Fruit fly (Drosophila melanogaster) whole organism, embryonic: ENCODE measurements around the gene odd.

ENCODE experiments used
- CG10321 ChIP-seq: fragments of 200-800 bp; sonication (Bioruptor generic); IDR thresholded peaks from 2 replicates; pipeline ENCODE4 v1.3.6; 2022; ENCODE audit warnings: missing biosample characterization, missing genetic modification characterization
- CG10431 ChIP-seq: fragments of 200-800 bp; sonication (Bioruptor generic); optimal IDR thresholded peaks from 3 replicates; lab custom pipeline; 2018; ENCODE audit warnings: missing biosample characterization, mild to moderate bottlenecking, missing genetic modification characterization
- CG12219 ChIP-seq: fragments of 200-800 bp; sonication (Bioruptor generic); optimal IDR thresholded peaks from 3 replicates; lab custom pipeline; 2018; ENCODE audit warnings: missing biosample characterization, mild to moderate bottlenecking, missing genetic modification characterization
- CG12236 ChIP-seq: fragments of 200-800 bp; sonication (Bioruptor generic); optimal IDR thresholded peaks from 2 replicates; lab custom pipeline; 2016; ENCODE audit warnings: missing biosample characterization, missing genetic modification characterization
- CG1233 ChIP-seq: fragments of 200-800 bp; sonication (Bioruptor generic); optimal IDR thresholded peaks from 4 replicates; lab custom pipeline; 2018; ENCODE audit warnings: missing biosample characterization, mild to moderate bottlenecking, missing genetic modification characterization
- CG12769 ChIP-seq: fragments of 200-800 bp; sonication (Bioruptor generic); optimal IDR thresholded peaks from 2 replicates; lab custom pipeline; 2019; ENCODE audit warnings: missing biosample characterization, mild to moderate bottlenecking, missing genetic modification characterization, moderate library complexity
- CG14965 ChIP-seq: fragments of 200-800 bp; sonication (Bioruptor generic); optimal IDR thresholded peaks from 2 replicates; lab custom pipeline; 2016; ENCODE audit warnings: missing biosample characterization, missing genetic modification characterization, borderline replicate concordance
- CG15269 ChIP-seq: fragments of 200-800 bp; sonication (Bioruptor generic); optimal IDR thresholded peaks from 2 replicates; lab custom pipeline; 2018; ENCODE audit warnings: missing biosample characterization, mild to moderate bottlenecking, missing genetic modification characterization, moderate library complexity
- CG17186 ChIP-seq: fragments of 200-800 bp; sonication (Bioruptor generic); optimal IDR thresholded peaks from 3 replicates; lab custom pipeline; 2017; ENCODE audit warnings: missing biosample characterization, missing genetic modification reagents, missing genetic modification characterization
- CG17328 ChIP-seq: fragments of 200-800 bp; sonication (Bioruptor generic); IDR thresholded peaks from 2 replicates; pipeline ENCODE4 v1.3.6; 2022; ENCODE audit warnings: missing biosample characterization, missing genetic modification characterization
- CG30020 ChIP-seq: fragments of 200-800 bp; optimal IDR thresholded peaks from 2 replicates; lab custom pipeline; 2019; ENCODE audit warnings: missing biosample characterization, mild to moderate bottlenecking, missing genetic modification characterization, moderate library complexity
- CG3281 ChIP-seq: fragments of 200-800 bp; sonication (Bioruptor generic); optimal IDR thresholded peaks from 3 replicates; lab custom pipeline; 2017; ENCODE audit warnings: missing biosample characterization, mild to moderate bottlenecking, missing genetic modification characterization
- CG3407 ChIP-seq: fragments of 200-800 bp; sonication (Bioruptor generic); optimal IDR thresholded peaks from 2 replicates; lab custom pipeline; 2018; ENCODE audit warnings: missing biosample characterization, mild to moderate bottlenecking, missing genetic modification characterization
- CG4360 ChIP-seq: fragments of 200-800 bp; sonication (Bioruptor generic); IDR thresholded peaks from 2 replicates; pipeline ENCODE4 v1.3.6; 2022; ENCODE audit warnings: missing biosample characterization, missing genetic modification characterization
- CG6689 ChIP-seq: fragments of 200-800 bp; sonication (Bioruptor generic); IDR thresholded peaks from 2 replicates; pipeline ENCODE4 v1.3.6; 2022; ENCODE audit warnings: missing biosample characterization, missing genetic modification characterization
- CG7786 ChIP-seq: fragments of 200-800 bp; sonication (Bioruptor generic); optimal IDR thresholded peaks from 2 replicates; lab custom pipeline; 2016; ENCODE audit warnings: missing biosample characterization, missing genetic modification characterization
- CG8478 ChIP-seq: fragments of >200 bp; optimal IDR thresholded peaks from 2 replicates; lab custom pipeline; 2018
- CG9437 ChIP-seq: fragments of 200-800 bp; sonication (Bioruptor generic); optimal IDR thresholded peaks from 2 replicates; lab custom pipeline; 2018; ENCODE audit warnings: missing biosample characterization, mild to moderate bottlenecking, missing genetic modification characterization
- CG9876 ChIP-seq: fragments of 200-800 bp; sonication (Bioruptor generic); optimal IDR thresholded peaks from 2 replicates; lab custom pipeline; 2016; ENCODE audit warnings: missing biosample characterization, missing genetic modification characterization
- CrebB ChIP-seq: fragments of 200-800 bp; sonication (Bioruptor generic); optimal IDR thresholded peaks from 3 replicates; lab custom pipeline; 2018; ENCODE audit warnings: missing biosample characterization, mild to moderate bottlenecking, missing genetic modification characterization
- Dref ChIP-seq: fragments of 200-800 bp; sonication (Bioruptor generic); IDR thresholded peaks from 2 replicates; pipeline ENCODE4 v1.3.6; 2022; ENCODE audit warnings: missing biosample characterization, missing genetic modification characterization
- Drgx ChIP-seq: fragments of 200-800 bp; sonication (Bioruptor generic); IDR thresholded peaks from 2 replicates; pipeline ENCODE4 v1.3.6; 2022; ENCODE audit warnings: missing biosample characterization, missing genetic modification characterization
- E2f2 ChIP-seq: fragments of 200-800 bp; sonication (Bioruptor generic); IDR thresholded peaks from 2 replicates; pipeline ENCODE4 v1.3.6; 2022; ENCODE audit warnings: missing biosample characterization, missing genetic modification characterization
- Elba2 ChIP-seq: fragments of 200-800 bp; sonication (Bioruptor generic); optimal IDR thresholded peaks from 3 replicates; lab custom pipeline; 2016; ENCODE audit warnings: missing biosample characterization, missing genetic modification characterization
- Ets65A ChIP-seq: fragments of 200-800 bp; sonication (Bioruptor generic); peaks from one replicate; lab custom pipeline; 2016; ENCODE audit warnings: missing biosample characterization, missing genetic modification characterization
- Hr78 ChIP-seq, 2 experiments: fragments of 200-800 bp in 1 of 2; fragments of >200 bp in 1 of 2; sonication (Bioruptor generic) in 1 of 2; optimal IDR thresholded peaks; 2 replicates each; lab custom pipeline; 2017 to 2019; ENCODE audit warnings: missing biosample characterization in 2 of 2, missing genetic modification characterization in 2 of 2, mild to moderate bottlenecking in 1 of 2, moderate library complexity in 1 of 2
- MESR4 ChIP-seq: fragments of 200-800 bp; sonication (Bioruptor generic); optimal IDR thresholded peaks from 2 replicates; lab custom pipeline; 2018; ENCODE audit warnings: missing biosample characterization, mild to moderate bottlenecking, missing genetic modification characterization, moderate library complexity
- Mes4 ChIP-seq: fragments of 200-800 bp; sonication (Bioruptor generic); optimal IDR thresholded peaks from 2 replicates; lab custom pipeline; 2016; ENCODE audit warnings: missing biosample characterization, missing genetic modification characterization
- Pdp1 ChIP-seq, 2 experiments: fragments of 200-800 bp; sonication (Bioruptor generic); optimal IDR thresholded peaks; 3 replicates each; lab custom pipeline; 2016; ENCODE audit warnings: missing biosample characterization in 2 of 2, missing genetic modification characterization in 2 of 2, mild to moderate bottlenecking in 1 of 2, moderate library complexity in 1 of 2
- Rfx ChIP-seq: fragments of 200-800 bp; sonication (Bioruptor generic); IDR thresholded peaks from 2 replicates; pipeline ENCODE4 v1.3.6; 2022; ENCODE audit warnings: missing biosample characterization, missing genetic modification characterization
- Xrp1 ChIP-seq: fragments of 200-800 bp; sonication (Bioruptor generic); IDR thresholded peaks from 2 replicates; pipeline ENCODE4 v1.3.6; 2022; ENCODE audit warnings: missing biosample characterization, missing genetic modification characterization
- ac ChIP-seq: fragments of 200-800 bp; sonication (Bioruptor generic); optimal IDR thresholded peaks from 3 replicates; lab custom pipeline; 2017; ENCODE audit warnings: missing biosample characterization, mild to moderate bottlenecking, missing genetic modification characterization
- bsh ChIP-seq, 2 experiments: fragments of 200-800 bp; sonication (Bioruptor generic); optimal IDR thresholded peaks; 2 replicates each; lab custom pipeline; 2017 to 2018; ENCODE audit warnings: mild to moderate bottlenecking in 2 of 2, missing biosample characterization in 2 of 2, missing genetic modification characterization in 2 of 2, moderate library complexity in 1 of 2
- chinmo ChIP-seq: fragments of 200-800 bp; sonication (Bioruptor generic); IDR thresholded peaks from 4 replicates; pipeline ENCODE4 v1.3.6; 2022; ENCODE audit warnings: missing biosample characterization, missing genetic modification characterization; ENCODE audit not compliant: partially characterized antibody
- chn ChIP-seq: fragments of 200-800 bp; sonication (Bioruptor generic); optimal IDR thresholded peaks from 2 replicates; lab custom pipeline; 2016; ENCODE audit warnings: missing biosample characterization, missing genetic modification characterization
- hb ChIP-seq: fragments of 200-800 bp; sonication (Bioruptor generic); IDR thresholded peaks from 3 replicates; pipeline ENCODE4 v1.3.6; 2022; ENCODE audit warnings: missing biosample characterization, missing genetic modification characterization; ENCODE audit not compliant: partially characterized antibody
- hbn ChIP-seq: fragments of 200-800 bp; sonication (Bioruptor generic); IDR thresholded peaks from 2 replicates; pipeline ENCODE4 v1.3.6; 2022; ENCODE audit warnings: missing biosample characterization, missing genetic modification characterization; ENCODE audit not compliant: partially characterized antibody
- maf-S ChIP-seq: fragments of 200-800 bp; sonication (Bioruptor generic); optimal IDR thresholded peaks from 2 replicates; lab custom pipeline; 2016; ENCODE audit warnings: missing biosample characterization, missing genetic modification characterization
- mirr ChIP-seq: fragments of 200-800 bp; sonication (Bioruptor generic); optimal IDR thresholded peaks from 3 replicates; lab custom pipeline; 2018; ENCODE audit warnings: missing biosample characterization, mild to moderate bottlenecking, missing genetic modification characterization
- nau ChIP-seq: fragments of 200-800 bp; sonication (Bioruptor generic); optimal IDR thresholded peaks from 3 replicates; lab custom pipeline; 2017; ENCODE audit warnings: missing biosample characterization, mild to moderate bottlenecking, missing genetic modification characterization, missing genetic modification reagents
- nom ChIP-seq: fragments of 200-800 bp; sonication (Bioruptor generic); optimal IDR thresholded peaks from 2 replicates; lab custom pipeline; 2017; ENCODE audit warnings: missing biosample characterization, missing genetic modification characterization, mild to moderate bottlenecking, moderate library complexity, missing genetic modification reagents
- odd ChIP-seq: fragments of 200-800 bp; sonication (Bioruptor generic); optimal IDR thresholded peaks from 2 replicates; lab custom pipeline; 2017; ENCODE audit warnings: missing biosample characterization, mild to moderate bottlenecking, missing genetic modification characterization
- prd ChIP-seq, 3 experiments: fragments of >200 bp in 2 of 3; fragments of 200-800 bp in 1 of 3; sonication (Bioruptor generic) in 1 of 3; optimal IDR thresholded peaks in 2 of 3; IDR thresholded peaks in 1 of 3; 2 replicates in 2 of 3; 3 replicates in 1 of 3; pipeline versions ENCODE4 v1.3.6 to Lab custom; 2017 to 2022; ENCODE audit warnings: missing biosample characterization in 1 of 3, missing genetic modification characterization in 1 of 3
- rib ChIP-seq: fragments of 200-800 bp; sonication (Bioruptor generic); IDR thresholded peaks from 2 replicates; pipeline ENCODE4 v1.3.6; 2022; ENCODE audit warnings: missing biosample characterization, missing genetic modification characterization
- salm ChIP-seq: fragments of 200-800 bp; sonication (Bioruptor generic); optimal IDR thresholded peaks from 2 replicates; lab custom pipeline; 2018; ENCODE audit warnings: missing biosample characterization, mild to moderate bottlenecking, missing genetic modification characterization
- so ChIP-seq: fragments of 200-800 bp; sonication (Bioruptor generic); IDR thresholded peaks from 3 replicates; pipeline ENCODE4 v1.3.6; 2022; ENCODE audit warnings: missing biosample characterization, missing genetic modification characterization
- sob ChIP-seq: fragments of 200-800 bp; sonication (Bioruptor generic); IDR thresholded peaks from 2 replicates; pipeline ENCODE4 v1.3.6; 2022; ENCODE audit warnings: missing biosample characterization, missing genetic modification characterization
- yki ChIP-seq: fragments of >200 bp; optimal IDR thresholded peaks from 3 replicates; lab custom pipeline; 2018
- z ChIP-seq: fragments of 200-800 bp; sonication (Bioruptor generic); IDR thresholded peaks from 3 replicates; pipeline ENCODE4 v1.3.6; 2022; ENCODE audit warnings: missing biosample characterization, missing genetic modification characterization
- zfh1 ChIP-seq: fragments of 200-800 bp; sonication (Bioruptor generic); IDR thresholded peaks from 3 replicates; pipeline ENCODE4 v1.3.6; 2022; ENCODE audit warnings: missing biosample characterization, missing genetic modification characterization

odd gene

dm6 chr2L:3580668-3581172, 25.8 kb downstream of the odd start, which contains the start of gene sob (continued):
- TF ChIP-seq MESR4: no peak
- TF ChIP-seq bsh (GFP tag; optimal IDR thresholded peaks at IDR 0.05; lab: Kevin White, UChicago): peak in 1 of 2 experiments; percentile 23
- TF ChIP-seq CG3407 (GFP tag; lab: Kevin White, UChicago): no peak
- no peak for TF ChIP-seq CG12769 (tag; lab: Kevin White, UChicago)
- TF ChIP-seq Drgx (GFP tag; lab: Robert Waterston, UW): peak; percentile 45; the same call in 1 of the 2 replicates
- peak; percentile 43; the same call in 1 of the 2 replicates for TF ChIP-seq CG6689
- peak; percentile 1 for TF ChIP-seq nau (GFP tag; lab: Kevin White, UChicago)
- no peak for TF ChIP-seq CG9876 (GFP tag; lab: Kevin White, UChicago)
- TF ChIP-seq prd (optimal IDR thresholded peaks at IDR 0.05; lab: Kevin White, UChicago): no peak
- no peak for TF ChIP-seq prd (GFP tag; IDR thresholded peaks at IDR 0.05; lab: Robert Waterston, UW)
- peak; percentile 67; the same call in 1 of the 2 replicates for TF ChIP-seq sob
- peak; percentile 19 for TF ChIP-seq CG3281 (GFP tag; lab: Kevin White, UChicago)
- peak; percentile 12 for TF ChIP-seq Elba2 (GFP tag; lab: Kevin White, UChicago)
- TF ChIP-seq zfh1 (GFP tag; lab: Robert Waterston, UW): 0 out of 3 replicates have a peak, but pooled peaks have one; percentile 35
- TF ChIP-seq CG4360: no peak
- TF ChIP-seq hbn (GFP tag; lab: Robert Waterston, UW): peak; percentile 79
- no peak for TF ChIP-seq CG14965 (GFP tag; lab: Kevin White, UChicago)
- peak; percentile 21; the same call in 1 of the 2 replicates for TF ChIP-seq E2f2
- TF ChIP-seq CG9437 (GFP tag; lab: Kevin White, UChicago): peak; percentile 4
- TF ChIP-seq ac (GFP tag; lab: Kevin White, UChicago): peak; percentile 52
- TF ChIP-seq CG7786 (GFP tag; lab: Kevin White, UChicago): no peak
- no peak for TF ChIP-seq CG10431 (GFP tag; lab: Kevin White, UChicago)
- peak; percentile 100 for TF ChIP-seq yki
- peak in 1 of 2 experiments; percentile 50 for TF ChIP-seq Pdp1 (GFP tag; optimal IDR thresholded peaks at IDR 0.05; lab: Kevin White, UChicago)
- TF ChIP-seq Xrp1: peak; percentile 42; the same call in 1 of the 2 replicates
- peak; percentile 59 for TF ChIP-seq Ets65A (GFP tag; lab: Kevin White, UChicago)
- TF ChIP-seq chinmo: peak; percentile 95
- peak; percentile 53 for TF ChIP-seq mirr (GFP tag; lab: Kevin White, UChicago)
- peak; percentile 27; the same call in 1 of the 3 replicates for TF ChIP-seq so (GFP tag; lab: Robert Waterston, UW)
- peak; percentile 91 for TF ChIP-seq CG10321 (GFP tag; lab: Robert Waterston, UW)
- TF ChIP-seq z (GFP tag; lab: Robert Waterston, UW): peak; percentile 95
- no peak for TF ChIP-seq CG17186 (GFP tag; lab: Kevin White, UChicago)
- TF ChIP-seq odd (GFP tag; lab: Kevin White, UChicago): peak; percentile 75
- peak; percentile 29 for TF ChIP-seq CG8478 (lab: Kevin White, UChicago)
- TF ChIP-seq Hr78 (GFP tag; optimal IDR thresholded peaks at IDR 0.05; lab: Kevin White, UChicago): no peak
- TF ChIP-seq rib (GFP tag; lab: Robert Waterston, UW): peak; percentile 31; the same call in 1 of the 2 replicates
- no peak for TF ChIP-seq CG1233 (GFP tag; lab: Kevin White, UChicago)
- TF ChIP-seq maf-S (GFP tag; lab: Kevin White, UChicago): no peak
- no peak for TF ChIP-seq Mes4
- TF ChIP-seq hb: no peak
- TF ChIP-seq CG17328 (GFP tag; lab: Robert Waterston, UW): 0 out of 2 replicates have a peak, but pooled peaks have one; percentile 15
- TF ChIP-seq chn (GFP tag; lab: Kevin White, UChicago): peak; percentile 50
- peak; percentile 8 for TF ChIP-seq CG12219 (GFP tag; lab: Kevin White, UChicago)
- no peak for TF ChIP-seq CG30020 (tag; lab: Kevin White, UChicago)
- peak; percentile 38; the same call in 1 of the 2 replicates for TF ChIP-seq Rfx (GFP tag; lab: Robert Waterston, UW)
- peak; percentile 57 for TF ChIP-seq nom (GFP tag; lab: Kevin White, UChicago)
- TF ChIP-seq Dref: no peak
- TF ChIP-seq CG15269 (tag; lab: Kevin White, UChicago): no peak
- TF ChIP-seq CG12236 (GFP tag; lab: Kevin White, UChicago): no peak
- TF ChIP-seq CrebB (tag; lab: Kevin White, UChicago): no peak
- TF ChIP-seq salm: no peak
